Worm (Caenorhabditis elegans) whole organism, L4 larva: Measurements from ENCODE around the gene C42D4.13.

Experiments
- F37D6.2 ChIP-seq: sonication (generic microtip); optimal IDR thresholded peaks from 2 replicates; lab custom pipeline; 2016; ENCODE audit warnings: mild to moderate bottlenecking, missing genetic modification characterization, missing compliant biosample characterization
- F44E2.7 ChIP-seq: fragments of 200-800 bp; sonication (Bioruptor generic); IDR thresholded peaks from 2 replicates; pipeline ENCODE4 v2.1.2; 2022; ENCODE audit warnings: missing genetic modification characterization, missing compliant biosample characterization
- R02D3.7 ChIP-seq: fragments of 150-350 bp; sonication (generic microtip); optimal IDR thresholded peaks from 3 replicates; lab custom pipeline; 2014; ENCODE audit warnings: missing biosample characterization, missing genetic modification characterization
- T26A8.4 ChIP-seq: fragments of 200-800 bp; sonication (Bioruptor generic); IDR thresholded peaks from 2 replicates; pipeline ENCODE4 v1.3.6; 2022; ENCODE audit warnings: missing genetic modification characterization, missing compliant biosample characterization
- Y5F2A.4 ChIP-seq: fragments of 200-800 bp; sonication (Bioruptor generic); optimal IDR thresholded peaks from 2 replicates; lab custom pipeline; 2018; ENCODE audit warnings: mild to moderate bottlenecking, missing genetic modification characterization, missing compliant biosample characterization
- Y75B8A.6 ChIP-seq: fragments of 200-800 bp; sonication (Bioruptor generic); IDR thresholded peaks from 2 replicates; pipeline ENCODE4 v1.3.6; 2022; ENCODE audit warnings: missing genetic modification reagents, missing genetic modification characterization, missing compliant biosample characterization
- ZK337.2 ChIP-seq: fragments of 200-800 bp; sonication (Bioruptor generic); IDR thresholded peaks from 2 replicates; pipeline ENCODE4 v1.3.6; 2022; ENCODE audit warnings: missing genetic modification reagents, missing genetic modification characterization, missing compliant biosample characterization
- aha-1 ChIP-seq: fragments of 150-350 bp; peaks from one replicate; lab custom pipeline; 2014; ENCODE audit warnings: missing biosample characterization, missing genetic modification characterization
- attf-4 ChIP-seq: sonication (generic microtip); optimal IDR thresholded peaks from 3 replicates; lab custom pipeline; 2017; ENCODE audit warnings: missing biosample characterization, missing genetic modification characterization
- ceh-20 ChIP-seq: fragments of 200-800 bp; sonication (Bioruptor generic); IDR thresholded peaks from 2 replicates; pipeline ENCODE4 v1.3.6; 2022; ENCODE audit warnings: missing genetic modification reagents, missing genetic modification characterization, missing compliant biosample characterization
- ceh-44 ChIP-seq: fragments of 200-800 bp; sonication (Bioruptor generic); IDR thresholded peaks from 2 replicates; pipeline ENCODE4 v1.3.6; 2022; ENCODE audit warnings: missing genetic modification reagents, missing genetic modification characterization, missing compliant biosample characterization
- cey-2 ChIP-seq: sonication (generic microtip); optimal IDR thresholded peaks from 3 replicates; lab custom pipeline; 2017; ENCODE audit warnings: missing genetic modification characterization, mild to moderate bottlenecking, missing compliant biosample characterization, antibody characterized with exemption, borderline replicate concordance; ENCODE audit not compliant: insufficient read depth
- ctbp-1 ChIP-seq: fragments of 200-800 bp; sonication (Bioruptor generic); IDR thresholded peaks from 2 replicates; pipeline ENCODE4 v1.3.6; 2022; ENCODE audit warnings: missing genetic modification reagents, missing genetic modification characterization, missing compliant biosample characterization
- daf-16 ChIP-seq, 3 experiments: sonication (generic microtip); optimal IDR thresholded peaks; 2 replicates each; lab custom pipeline; 2016 to 2017; ENCODE audit warnings: missing genetic modification characterization in 3 of 3, missing genetic modification reagents in 3 of 3, mild to moderate bottlenecking in 2 of 3, missing compliant biosample characterization in 2 of 3, missing biosample characterization in 1 of 3, moderate library complexity in 1 of 3
- daf-19 ChIP-seq: fragments of 200-800 bp; sonication (Bioruptor generic); conservative IDR thresholded peaks from 2 replicates; pipeline ENCODE4 v1.3.6; 2022; ENCODE audit warnings: missing genetic modification characterization, missing compliant biosample characterization
- dmd-6 ChIP-seq: fragments of 200-800 bp; sonication (Bioruptor generic); IDR thresholded peaks from 2 replicates; pipeline ENCODE4 v1.3.6; 2022; ENCODE audit warnings: missing genetic modification reagents, missing genetic modification characterization, missing compliant biosample characterization
- dmd-9 ChIP-seq: fragments of 200-800 bp; sonication (Bioruptor generic); IDR thresholded peaks from 2 replicates; pipeline ENCODE4 v1.3.6; 2022; ENCODE audit warnings: missing genetic modification reagents, missing genetic modification characterization, missing compliant biosample characterization
- egl-27 ChIP-seq: sonication (generic microtip); optimal IDR thresholded peaks from 3 replicates; lab custom pipeline; 2017; ENCODE audit warnings: missing biosample characterization, missing genetic modification reagents, missing genetic modification characterization
- fkh-10 ChIP-seq: fragments of 150-350 bp; optimal IDR thresholded peaks from 2 replicates; lab custom pipeline; 2014; ENCODE audit warnings: missing biosample characterization, missing genetic modification reagents, missing genetic modification characterization
- gei-8 ChIP-seq: fragments of 200-800 bp; sonication (Bioruptor generic); optimal IDR thresholded peaks from 2 replicates; lab custom pipeline; 2018; ENCODE audit warnings: mild to moderate bottlenecking, missing genetic modification characterization, missing compliant biosample characterization
- lin-1 ChIP-seq: fragments of 200-800 bp; sonication (Bioruptor generic); IDR thresholded peaks from 2 replicates; pipeline ENCODE4 v1.3.6; 2022; ENCODE audit warnings: missing genetic modification reagents, missing genetic modification characterization, missing compliant biosample characterization
- lin-13 ChIP-seq: fragments of 150-350 bp; optimal IDR thresholded peaks from 2 replicates; lab custom pipeline; 2014; ENCODE audit warnings: missing biosample characterization, missing genetic modification reagents, missing genetic modification characterization
- lin-38 ChIP-seq: fragments of 200-800 bp; sonication (Bioruptor generic); IDR thresholded peaks from 2 replicates; pipeline ENCODE4 v1.3.6; 2022; ENCODE audit warnings: missing genetic modification reagents, missing genetic modification characterization, missing compliant biosample characterization
- madf-9 ChIP-seq: fragments of 200-800 bp; sonication (Bioruptor generic); conservative IDR thresholded peaks from 2 replicates; pipeline ENCODE4 v1.3.6; 2022; ENCODE audit warnings: missing genetic modification reagents, missing genetic modification characterization, missing compliant biosample characterization
- mes-2 ChIP-seq: sonication (generic microtip); optimal IDR thresholded peaks from 2 replicates; lab custom pipeline; 2016; ENCODE audit warnings: missing genotype, mild to moderate bottlenecking, missing genetic modification characterization, missing compliant biosample characterization; ENCODE audit not compliant: poor library complexity, severe bottlenecking
- nhr-25 ChIP-seq: sonication (generic microtip); optimal IDR thresholded peaks from 2 replicates; lab custom pipeline; 2017; ENCODE audit warnings: missing genetic modification characterization, mild to moderate bottlenecking, missing compliant biosample characterization, antibody characterized with exemption, moderate library complexity, borderline replicate concordance; ENCODE audit not compliant: insufficient read depth
- nhr-41 ChIP-seq: fragments of 200-800 bp; sonication (Bioruptor generic); IDR thresholded peaks from 2 replicates; pipeline ENCODE4 v1.3.6; 2022; ENCODE audit warnings: missing genetic modification reagents, missing genetic modification characterization, missing compliant biosample characterization
- nhr-6 ChIP-seq: fragments of 150-350 bp; optimal IDR thresholded peaks from 2 replicates; lab custom pipeline; 2014; ENCODE audit warnings: missing biosample characterization, missing genetic modification characterization
- nhr-76 ChIP-seq: fragments of 150-350 bp; optimal IDR thresholded peaks from 2 replicates; lab custom pipeline; 2014; ENCODE audit warnings: missing biosample characterization, missing genetic modification characterization
- pqm-1 ChIP-seq: sonication (generic microtip); optimal IDR thresholded peaks from 2 replicates; lab custom pipeline; 2017; ENCODE audit warnings: missing biosample characterization, missing genetic modification characterization
- rbr-2 ChIP-seq: sonication (generic microtip); optimal IDR thresholded peaks from 2 replicates; lab custom pipeline; 2016; ENCODE audit warnings: missing genotype, missing genetic modification characterization, missing compliant biosample characterization
- sdz-12 ChIP-seq: fragments of 200-800 bp; sonication (Bioruptor generic); optimal IDR thresholded peaks from 2 replicates; lab custom pipeline; 2018; ENCODE audit warnings: mild to moderate bottlenecking, missing genetic modification characterization, missing compliant biosample characterization
- snpc-1.2 ChIP-seq: fragments of 200-800 bp; sonication (Bioruptor generic); IDR thresholded peaks from 2 replicates; pipeline ENCODE4 v1.3.6; 2022; ENCODE audit warnings: missing genetic modification reagents, missing genetic modification characterization, missing compliant biosample characterization
- spr-3 ChIP-seq: fragments of 200-800 bp; sonication (Bioruptor generic); optimal IDR thresholded peaks from 2 replicates; lab custom pipeline; 2018; ENCODE audit warnings: mild to moderate bottlenecking, missing genetic modification characterization, missing compliant biosample characterization
- tra-1 ChIP-seq: fragments of 200-800 bp; sonication (Bioruptor generic); IDR thresholded peaks from 2 replicates; pipeline ENCODE4 v1.3.6; 2022; ENCODE audit warnings: missing genetic modification reagents, missing genetic modification characterization, missing compliant biosample characterization
- unc-62 ChIP-seq, 3 experiments: fragments of 150-350 bp in 1 of 3; sonication (generic microtip); optimal IDR thresholded peaks in 2 of 3; peaks in 1 of 3; 1 replicate in 1 of 3; 2 replicates in 2 of 3; lab custom pipeline; 2014 to 2017; ENCODE audit warnings: missing biosample characterization in 3 of 3, missing genetic modification characterization in 3 of 3, missing genetic modification reagents in 3 of 3, missing genotype in 1 of 3
- zag-1 ChIP-seq: fragments of 150-350 bp; optimal IDR thresholded peaks from 2 replicates; lab custom pipeline; 2014; ENCODE audit warnings: missing biosample characterization, missing genetic modification characterization
- zfp-2 ChIP-seq: sonication (generic microtip); optimal IDR thresholded peaks from 2 replicates; lab custom pipeline; 2016; ENCODE audit warnings: mild to moderate bottlenecking, missing genetic modification characterization, missing compliant biosample characterization
- ztf-7 ChIP-seq: fragments of 150-350 bp; optimal IDR thresholded peaks from 2 replicates; lab custom pipeline; 2014; ENCODE audit warnings: missing biosample characterization, missing genetic modification characterization

Gene C42D4.13

DNA sequence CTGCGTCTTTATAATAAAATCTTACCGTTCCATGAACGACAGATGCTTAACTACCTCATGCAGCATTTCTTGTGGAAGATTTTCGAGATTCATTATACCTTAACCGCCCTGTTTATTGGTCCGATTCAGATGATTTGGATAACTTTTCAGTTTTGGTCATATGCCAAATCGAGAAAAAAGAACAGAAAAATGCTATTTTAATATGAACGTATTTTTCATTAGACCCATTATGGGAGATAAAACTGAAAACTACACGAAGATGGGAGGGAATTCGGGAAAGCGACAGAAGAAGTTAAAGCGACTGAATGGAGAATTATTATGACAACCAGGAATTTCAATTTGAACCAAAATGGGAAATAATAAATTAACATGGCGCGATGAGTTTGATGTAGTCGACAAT lies 39.1 kb upstream of the C42D4.13 start, which contains the start of gene R13A1.10:
Gene R13A1.10 (minus strand): TSS at position 101 of the 400 bp plus-strand sequence.
- TF ChIP-seq Y5F2A.4 (no peak), snpc-1.2 (GFP tag; lab: Robert Waterston, UW) (0 out of 2 replicates have a peak, but pooled peaks have one; percentile 17), ctbp-1 (GFP tag; lab: Robert Waterston, UW) (no peak), Y75B8A.6 (GFP tag; lab: Robert Waterston, UW) (no peak), gei-8 (no peak), ceh-44 (GFP tag; lab: Robert Waterston, UW) (no peak), lin-38 (GFP tag; lab: Robert Waterston, UW) (peak; percentile 25; the same call in 1 of the 2 replicates), ztf-7 (tag; lab: Kevin White, UChicago) (no peak)

DNA sequence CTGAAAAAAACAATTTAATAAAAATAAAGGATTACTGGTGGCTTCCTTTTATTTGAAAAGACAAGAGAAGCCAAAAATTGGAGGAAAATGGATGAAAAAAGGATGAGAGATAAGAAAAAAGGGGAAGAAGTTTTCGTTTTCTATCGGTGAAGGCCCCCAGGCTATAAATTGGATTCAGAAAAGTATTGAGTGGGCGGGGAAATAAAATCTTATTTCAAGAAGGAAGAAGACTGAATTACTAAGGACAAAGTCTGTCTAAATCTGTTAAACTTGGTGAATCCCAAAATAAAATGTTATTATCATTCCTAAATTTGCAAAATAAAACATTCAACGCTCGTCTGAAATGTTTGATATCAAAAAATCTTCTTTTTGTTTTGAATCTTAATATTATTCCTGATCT lies 34.2 kb upstream of the C42D4.13 start:
- peak; percentile 56 for TF ChIP-seq aha-1 (tag; lab: Kevin White, UChicago)
- no peak for TF ChIP-seq ceh-20

ce11 chrIV:7219398-7220087 lies 31.6 kb upstream of the C42D4.13 start, which contains the start of the genes glb-23 and R13A1.1:
glb-23 (minus strand) TSS chrIV:7219498.
R13A1.1 (plus strand) TSS chrIV:7220037.
- TF ChIP-seq nhr-25 (tag; lab: Kevin White, UChicago) (no peak), attf-4 (tag; lab: Kevin White, UChicago) (no peak), nhr-41 (no peak), ZK337.2 (GFP tag; lab: Robert Waterston, UW) (no peak), F37D6.2 (tag; lab: Kevin White, UChicago) (no peak), lin-13 (no peak), zfp-2 (tag; lab: Kevin White, UChicago) (no peak), F44E2.7 (GFP tag; lab: Robert Waterston, UW) (no peak), dmd-6 (GFP tag; lab: Robert Waterston, UW) (no peak), gei-8 (no peak), madf-9 (GFP tag; lab: Robert Waterston, UW) (no peak), R02D3.7 (tag; lab: Kevin White, UChicago) (no peak)

ce11 chrIV:7216210-7216609 lies 28.3 kb upstream of the C42D4.13 start:
- TF ChIP-seq nhr-6 (tag; lab: Kevin White, UChicago) (no peak), madf-9 (GFP tag; lab: Robert Waterston, UW) (no peak), sdz-12 (no peak), lin-1 (GFP tag; lab: Robert Waterston, UW) (no peak), rbr-2 (tag; lab: Kevin White, UChicago) (no peak), unc-62 (GFP tag; optimal IDR thresholded peaks at IDR 0.05 in 1 of 2; lab: Kevin White, UChicago) (peak in 1 of 2 experiments; percentile 89), unc-62 (tag; optimal IDR thresholded peaks at IDR 0.05; lab: Kevin White, UChicago) (no peak), aha-1 (tag; lab: Kevin White, UChicago) (peak; percentile 74), gei-8 (no peak), cey-2 (tag; lab: Kevin White, UChicago) (no peak), nhr-76 (tag; lab: Kevin White, UChicago) (no peak), T26A8.4 (GFP tag; lab: Robert Waterston, UW) (no peak), Y75B8A.6 (GFP tag; lab: Robert Waterston, UW) (no peak)

ce11 chrIV:7212769-7213168 lies 24.8 kb upstream of the C42D4.13 start:
- TF ChIP-seq spr-3 (GFP tag; lab: Kevin White, UChicago): no peak
- TF ChIP-seq zag-1: no peak
- no peak for TF ChIP-seq dmd-9 (GFP tag; lab: Robert Waterston, UW)
- peak; percentile 58 for TF ChIP-seq pqm-1 (tag; lab: Kevin White, UChicago)
- no peak for TF ChIP-seq zfp-2 (tag; lab: Kevin White, UChicago)
- no peak for TF ChIP-seq ceh-20
- TF ChIP-seq egl-27 (tag; lab: Kevin White, UChicago): no peak
- TF ChIP-seq mes-2 (tag; lab: Kevin White, UChicago): no peak
- no peak for TF ChIP-seq daf-19 (GFP tag; lab: Robert Waterston, UW)
- no peak for TF ChIP-seq Y5F2A.4
- no peak for TF ChIP-seq tra-1 (GFP tag; lab: Robert Waterston, UW)
- TF ChIP-seq daf-16 (GFP tag; optimal IDR thresholded peaks at IDR 0.05; lab: Kevin White, UChicago): no peak
- TF ChIP-seq daf-16 (tag; optimal IDR thresholded peaks at IDR 0.05; lab: Kevin White, UChicago): peak; percentile 50
- TF ChIP-seq fkh-10 (GFP tag; lab: Kevin White, UChicago): no peak
- TF ChIP-seq, all 104 proteins: peak for 2
